Worm (Caenorhabditis elegans) whole organism, late embryonic: ENCODE measurements around the gene T15H9.4.

Experiments
- Y22D7AL.16 ChIP-seq: sonication (generic microtip); optimal IDR thresholded peaks from 2 replicates; lab custom pipeline; 2016; ENCODE audit warnings: missing genetic modification characterization, missing compliant biosample characterization
- fax-1 ChIP-seq: sonication (generic microtip); optimal IDR thresholded peaks from 2 replicates; lab custom pipeline; 2016; ENCODE audit warnings: missing genotype, missing genetic modification characterization, missing compliant biosample characterization

ce11 chrII:9656210-9656755, 44.6 kb downstream of the T15H9.4 start, which contains the start of gene gstk-1:
- no peak for TF ChIP-seq Y22D7AL.16 (tag; lab: Kevin White, UChicago)
- no peak for TF ChIP-seq fax-1 (tag; lab: Kevin White, UChicago)
